Worm (Caenorhabditis elegans): ENCODE measurements around the gene rpi-1.

The rpi-1 gene

ce11 chrII:13945527-13945926 lies 16.7 kb downstream of the rpi-1 start:
- no peak for TF ChIP-seq F23B12.7 (tag; optimal IDR thresholded peaks at IDR 0.05; ENCODE audit: insufficient read depth)
- peak; percentile 47; the same call in 1 of the 2 replicates for TF ChIP-seq cebp-1 (GFP tag; IDR thresholded peaks at IDR 0.05)
- peak; percentile 88 for TF ChIP-seq cebp-1 (tag; optimal IDR thresholded peaks at IDR 0.05)
- peak; percentile 48 for TF ChIP-seq unc-62 (GFP tag; optimal IDR thresholded peaks at IDR 0.05)
- TF ChIP-seq snpc-1.3 (tag; optimal IDR thresholded peaks at IDR 0.05; ENCODE audit: insufficient read depth), result no peak
- TF ChIP-seq zfh-2 (GFP tag; conservative IDR thresholded peaks at IDR 0.05), result 0 out of 2 replicates have a peak, but pooled peaks have one; percentile 30

- TF ChIP-seq tbx-9 (tag; optimal IDR thresholded peaks at IDR 0.05; ENCODE audit: borderline replicate concordance), result no peak
- TF ChIP-seq nfya-1 (tag; optimal IDR thresholded peaks at IDR 0.05; ENCODE audit: borderline replicate concordance, insufficient read depth), result no peak
- TF ChIP-seq zim-3 (tag; optimal IDR thresholded peaks at IDR 0.05), result no peak
- no peak for TF ChIP-seq ztf-28 (GFP tag; IDR thresholded peaks at IDR 0.05)
- no peak for TF ChIP-seq F37B4.10 (GFP tag; IDR thresholded peaks at IDR 0.05)
- no peak for TF ChIP-seq T26A5.8 (tag; optimal IDR thresholded peaks at IDR 0.05)
- no peak for TF ChIP-seq F52B5.7 (tag; optimal IDR thresholded peaks at IDR 0.05)
- no peak for TF ChIP-seq snpc-4 (GFP tag; optimal IDR thresholded peaks at IDR 0.05)
- TF ChIP-seq snpc-4 (tag; optimal IDR thresholded peaks at IDR 0.05), result no peak
Measured at ce11 chrII:13939531-13939930, 22.7 kb downstream of the rpi-1 start, which contains the start of gene W07G1.1. TSS of gene W07G1.1 (minus strand) at chrII:13939631.

- TF ChIP-seq zfh-2 (GFP tag; conservative IDR thresholded peaks at IDR 0.05) (peak; percentile 77), tbx-9 (tag; optimal IDR thresholded peaks at IDR 0.05; ENCODE audit: borderline replicate concordance) (no peak), ztf-28 (GFP tag; IDR thresholded peaks at IDR 0.05) (no peak), snpc-4 (GFP tag; optimal IDR thresholded peaks at IDR 0.05) (no peak), snpc-4 (tag; optimal IDR thresholded peaks at IDR 0.05) (peak in 2 of 4 experiments; percentile 49 to 81), egrh-3 (GFP tag; IDR thresholded peaks at IDR 0.05) (peak; percentile 39; the same call in 1 of the 2 replicates)
Measured at ce11 chrII:13938290-13938689, 23.9 kb downstream of the rpi-1 start.

ce11 chrII:13935907-13936306 lies 26.3 kb downstream of the rpi-1 start:
- TF ChIP-seq snpc-3.4 (tag; optimal IDR thresholded peaks at IDR 0.05) (no peak), hrde-1 (tag; optimal IDR thresholded peaks at IDR 0.05; ENCODE audit: borderline replicate concordance) (no peak), zfh-2 (GFP tag; conservative IDR thresholded peaks at IDR 0.05) (no peak), T07F8.4 (tag; optimal IDR thresholded peaks at IDR 0.05) (no peak), ceh-100 (GFP tag; IDR thresholded peaks at IDR 0.05) (no peak), aptf-2 (GFP tag; conservative IDR thresholded peaks at IDR 0.05) (no peak), ama-1 (optimal IDR thresholded peaks at IDR 0.05) (no peak), ama-1 (GFP tag; optimal IDR thresholded peaks at IDR 0.05) (no peak), somi-1 (GFP tag; optimal IDR thresholded peaks at IDR 0.05) (no peak), F49E8.2 (tag; optimal IDR thresholded peaks at IDR 0.05; ENCODE audit: insufficient read depth) (no peak), xnd-1 (tag; optimal IDR thresholded peaks at IDR 0.05) (no peak), cebp-1 (GFP tag; IDR thresholded peaks at IDR 0.05) (no peak), cebp-1 (tag; optimal IDR thresholded peaks at IDR 0.05) (no peak), hmg-1.2 (GFP tag; IDR thresholded peaks at IDR 0.05) (no peak)

- TF ChIP-seq nhr-90 (tag; optimal IDR thresholded peaks at IDR 0.05) (no peak), F57A8.1 (GFP tag; optimal IDR thresholded peaks at IDR 0.05) (no peak), C17E4.6 (GFP tag; IDR thresholded peaks at IDR 0.05) (no peak), ceh-91 (GFP tag; IDR thresholded peaks at IDR 0.05) (no peak), ztf-6 (GFP tag; IDR thresholded peaks at IDR 0.05) (no peak)
Measured at ce11 chrII:13933534-13933933, 28.7 kb downstream of the rpi-1 start.
